Fruit fly (Drosophila melanogaster) whole organism, embryonic: ENCODE results near the gene CG42749.

Experiments used
- Asciz ChIP-seq: fragments of 200-800 bp; sonication (Bioruptor generic); optimal IDR thresholded peaks from 2 replicates; lab custom pipeline; 2017; ENCODE audit warnings: missing biosample characterization, mild to moderate bottlenecking, missing genetic modification characterization, missing genetic modification reagents
- BtbVII ChIP-seq: fragments of 200-800 bp; sonication (Bioruptor generic); optimal IDR thresholded peaks from 3 replicates; lab custom pipeline; 2017; ENCODE audit warnings: missing biosample characterization, mild to moderate bottlenecking, missing genetic modification characterization
- CG10366 ChIP-seq: fragments of 200-800 bp; sonication (Bioruptor generic); IDR thresholded peaks from 2 replicates; pipeline ENCODE4 v1.3.6; 2022; ENCODE audit warnings: missing biosample characterization, missing genetic modification characterization
- CG12219 ChIP-seq: fragments of 200-800 bp; sonication (Bioruptor generic); optimal IDR thresholded peaks from 3 replicates; lab custom pipeline; 2018; ENCODE audit warnings: missing biosample characterization, mild to moderate bottlenecking, missing genetic modification characterization
- CG12659 ChIP-seq: fragments of 200-800 bp; sonication (Bioruptor generic); optimal IDR thresholded peaks from 3 replicates; lab custom pipeline; 2017; ENCODE audit warnings: mild to moderate bottlenecking, missing biosample characterization, missing genetic modification reagents, missing genetic modification characterization
- CG12942 ChIP-seq: fragments of 200-800 bp; sonication (Bioruptor generic); optimal IDR thresholded peaks from 3 replicates; lab custom pipeline; 2016; ENCODE audit warnings: missing biosample characterization, missing genetic modification characterization
- CG13775 ChIP-seq: fragments of 200-800 bp; sonication (Bioruptor generic); optimal IDR thresholded peaks from 3 replicates; lab custom pipeline; 2017; ENCODE audit warnings: missing biosample characterization, mild to moderate bottlenecking, missing genetic modification characterization
- CG16779 ChIP-seq: fragments of 200-800 bp; sonication (Bioruptor generic); IDR thresholded peaks from 2 replicates; pipeline ENCODE4 v1.3.6; 2022; ENCODE audit warnings: missing biosample characterization, missing genetic modification characterization
- CG17186 ChIP-seq: fragments of 200-800 bp; sonication (Bioruptor generic); optimal IDR thresholded peaks from 3 replicates; lab custom pipeline; 2017; ENCODE audit warnings: missing biosample characterization, missing genetic modification reagents, missing genetic modification characterization
- CG17359 ChIP-seq: fragments of 200-800 bp; sonication (Bioruptor generic); optimal IDR thresholded peaks from 3 replicates; lab custom pipeline; 2018; ENCODE audit warnings: missing biosample characterization, mild to moderate bottlenecking, missing genetic modification characterization, moderate library complexity
- CG17385 ChIP-seq: fragments of 200-800 bp; sonication (Bioruptor generic); optimal IDR thresholded peaks from 3 replicates; lab custom pipeline; 2018; ENCODE audit warnings: missing biosample characterization, mild to moderate bottlenecking, missing genetic modification characterization
- CG18011 ChIP-seq: fragments of 200-800 bp; sonication (Bioruptor generic); optimal IDR thresholded peaks from 2 replicates; lab custom pipeline; 2017; ENCODE audit warnings: missing biosample characterization, missing genetic modification characterization, mild to moderate bottlenecking, moderate library complexity, missing genotype
- CG2120 ChIP-seq: fragments of 200-800 bp; sonication (Bioruptor generic); optimal IDR thresholded peaks from 3 replicates; lab custom pipeline; 2016; ENCODE audit warnings: missing biosample characterization, missing genetic modification characterization
- CG34422 ChIP-seq: fragments of 200-800 bp; sonication (Bioruptor generic); IDR thresholded peaks from 3 replicates; pipeline ENCODE4 v1.3.6; 2022; ENCODE audit warnings: missing biosample characterization, missing genetic modification characterization
- CoRest ChIP-seq: fragments of 200-800 bp; sonication (Bioruptor generic); optimal IDR thresholded peaks from 3 replicates; lab custom pipeline; 2018; ENCODE audit warnings: missing biosample characterization, mild to moderate bottlenecking, missing genetic modification characterization, moderate library complexity
- Dp ChIP-seq: fragments of 200-800 bp; sonication (Bioruptor generic); optimal IDR thresholded peaks from 2 replicates; lab custom pipeline; 2018; ENCODE audit warnings: missing biosample characterization, mild to moderate bottlenecking, missing genetic modification characterization, moderate library complexity
- E2f2 ChIP-seq: fragments of 200-800 bp; sonication (Bioruptor generic); IDR thresholded peaks from 2 replicates; pipeline ENCODE4 v1.3.6; 2022; ENCODE audit warnings: missing biosample characterization, missing genetic modification characterization
- HLH54F ChIP-seq: fragments of 200-800 bp; sonication (Bioruptor generic); optimal IDR thresholded peaks from 3 replicates; lab custom pipeline; 2016; ENCODE audit warnings: missing biosample characterization, missing genetic modification characterization
- Hsf ChIP-seq: fragments of 200-800 bp; sonication (Bioruptor generic); optimal IDR thresholded peaks from 3 replicates; lab custom pipeline; 2016; ENCODE audit warnings: missing biosample characterization, missing genetic modification characterization
- MBD-R2 ChIP-seq: fragments of 200-800 bp; sonication (Bioruptor generic); IDR thresholded peaks from 2 replicates; pipeline ENCODE4 v1.3.6; 2022; ENCODE audit warnings: missing biosample characterization, missing genetic modification characterization
- MESR4 ChIP-seq: fragments of 200-800 bp; sonication (Bioruptor generic); optimal IDR thresholded peaks from 2 replicates; lab custom pipeline; 2018; ENCODE audit warnings: missing biosample characterization, mild to moderate bottlenecking, missing genetic modification characterization, moderate library complexity
- Myb ChIP-seq: fragments of 200-800 bp; sonication (Bioruptor generic); optimal IDR thresholded peaks from 2 replicates; lab custom pipeline; 2016; ENCODE audit warnings: missing biosample characterization, missing genetic modification characterization
- Neu2 ChIP-seq: fragments of 200-800 bp; sonication (Bioruptor generic); optimal IDR thresholded peaks from 3 replicates; lab custom pipeline; 2016; ENCODE audit warnings: missing biosample characterization, missing genetic modification characterization, borderline replicate concordance
- Pdp1 ChIP-seq, 2 experiments: fragments of 200-800 bp; sonication (Bioruptor generic); optimal IDR thresholded peaks; 3 replicates each; lab custom pipeline; 2016; ENCODE audit warnings: missing biosample characterization in 2 of 2, missing genetic modification characterization in 2 of 2, mild to moderate bottlenecking in 1 of 2, moderate library complexity in 1 of 2
- Ptx1 ChIP-seq: fragments of 200-800 bp; sonication (Bioruptor generic); IDR thresholded peaks from 2 replicates; pipeline ENCODE4 v1.3.6; 2022; ENCODE audit warnings: missing biosample characterization, missing genetic modification characterization
- Scr ChIP-seq: fragments of 200-800 bp; sonication (Bioruptor generic); IDR thresholded peaks from 2 replicates; pipeline ENCODE4 v1.3.6; 2022; ENCODE audit warnings: missing biosample characterization, missing genetic modification characterization; ENCODE audit not compliant: partially characterized antibody
- Sox102F ChIP-seq: fragments of 200-800 bp; sonication (Bioruptor generic); optimal IDR thresholded peaks from 2 replicates; lab custom pipeline; 2018; ENCODE audit warnings: missing biosample characterization, mild to moderate bottlenecking, missing genetic modification characterization, moderate library complexity
- Trl ChIP-seq, 3 experiments: fragments of >200 bp in 2 of 3; fragments of 200-800 bp in 1 of 3; sonication (Bioruptor generic) in 1 of 3; optimal IDR thresholded peaks; 2 replicates in 1 of 3; 3 replicates in 2 of 3; lab custom pipeline; 2016 to 2017; ENCODE audit warnings: missing biosample characterization in 1 of 3, missing genetic modification characterization in 1 of 3
- Xbp1 ChIP-seq: fragments of 200-800 bp; sonication (Bioruptor generic); optimal IDR thresholded peaks from 3 replicates; lab custom pipeline; 2016; ENCODE audit warnings: missing biosample characterization, mild to moderate bottlenecking, missing genetic modification characterization
- bab2 ChIP-seq: fragments of 200-800 bp; sonication (Bioruptor generic); optimal IDR thresholded peaks from 2 replicates; lab custom pipeline; 2016; ENCODE audit warnings: missing biosample characterization, missing genetic modification characterization
- bbx ChIP-seq: fragments of 200-800 bp; sonication (Bioruptor generic); IDR thresholded peaks from 2 replicates; pipeline ENCODE4 v1.3.6; 2022; ENCODE audit warnings: missing biosample characterization, missing genetic modification characterization; ENCODE audit not compliant: partially characterized antibody
- bsh ChIP-seq, 2 experiments: fragments of 200-800 bp; sonication (Bioruptor generic); optimal IDR thresholded peaks; 2 replicates each; lab custom pipeline; 2017 to 2018; ENCODE audit warnings: mild to moderate bottlenecking in 2 of 2, missing biosample characterization in 2 of 2, missing genetic modification characterization in 2 of 2, moderate library complexity in 1 of 2
- crp ChIP-seq, 2 experiments: fragments of 200-800 bp; sonication (Bioruptor generic); optimal IDR thresholded peaks; 2 replicates in 1 of 2; 3 replicates in 1 of 2; lab custom pipeline; 2017; ENCODE audit warnings: missing biosample characterization in 2 of 2, missing genetic modification characterization in 2 of 2, mild to moderate bottlenecking in 1 of 2, moderate library complexity in 1 of 2
- dmrt11E ChIP-seq: fragments of 200-800 bp; sonication (Bioruptor generic); optimal IDR thresholded peaks from 3 replicates; lab custom pipeline; 2018; ENCODE audit warnings: missing biosample characterization, mild to moderate bottlenecking, missing genetic modification characterization, moderate library complexity
- ewg ChIP-seq: fragments of 200-800 bp; sonication (Bioruptor generic); optimal IDR thresholded peaks from 3 replicates; lab custom pipeline; 2017; ENCODE audit warnings: mild to moderate bottlenecking, missing biosample characterization, missing genetic modification reagents, missing genetic modification characterization
- eyg ChIP-seq: fragments of 200-800 bp; sonication (Bioruptor generic); optimal IDR thresholded peaks from 3 replicates; lab custom pipeline; 2016; ENCODE audit warnings: missing biosample characterization, missing genetic modification characterization
- gfzf ChIP-seq: fragments of 200-800 bp; sonication (Bioruptor generic); optimal IDR thresholded peaks from 2 replicates; lab custom pipeline; 2016; ENCODE audit warnings: missing biosample characterization, mild to moderate bottlenecking, missing genetic modification characterization, moderate library complexity
- gsb ChIP-seq: fragments of 200-800 bp; sonication (Bioruptor generic); IDR thresholded peaks from 2 replicates; pipeline ENCODE4 v1.3.6; 2022; ENCODE audit warnings: missing biosample characterization, missing genetic modification characterization
- gsb-n ChIP-seq: fragments of 200-800 bp; sonication (Bioruptor generic); optimal IDR thresholded peaks from 3 replicates; lab custom pipeline; 2018; ENCODE audit warnings: missing biosample characterization, mild to moderate bottlenecking, missing genetic modification characterization
- hb ChIP-seq: fragments of 200-800 bp; sonication (Bioruptor generic); IDR thresholded peaks from 3 replicates; pipeline ENCODE4 v1.3.6; 2022; ENCODE audit warnings: missing biosample characterization, missing genetic modification characterization; ENCODE audit not compliant: partially characterized antibody
- her ChIP-seq: fragments of 200-800 bp; sonication (Bioruptor generic); optimal IDR thresholded peaks from 2 replicates; lab custom pipeline; 2016; ENCODE audit warnings: missing biosample characterization, missing genetic modification characterization
- lola ChIP-seq, 3 experiments: fragments of >200 bp in 2 of 3; fragments of 200-800 bp in 1 of 3; sonication (Bioruptor generic) in 1 of 3; optimal IDR thresholded peaks; 2 replicates each; lab custom pipeline; 2017 to 2019; ENCODE audit warnings: missing biosample characterization in 3 of 3, missing genetic modification characterization in 3 of 3, mild to moderate bottlenecking in 1 of 3, moderate library complexity in 1 of 3
- psq ChIP-seq: fragments of 200-800 bp; sonication (Bioruptor generic); optimal IDR thresholded peaks from 2 replicates; lab custom pipeline; 2017; ENCODE audit warnings: missing biosample characterization, missing genetic modification characterization
- shn ChIP-seq: fragments of 200-800 bp; sonication (Bioruptor generic); optimal IDR thresholded peaks from 3 replicates; lab custom pipeline; 2016; ENCODE audit warnings: missing biosample characterization, missing genetic modification characterization
- sqz ChIP-seq: fragments of 200-800 bp; sonication (Bioruptor generic); optimal IDR thresholded peaks from 3 replicates; lab custom pipeline; 2018; ENCODE audit warnings: missing biosample characterization, mild to moderate bottlenecking, missing genetic modification characterization
- tio ChIP-seq: fragments of 200-800 bp; sonication (Bioruptor generic); optimal IDR thresholded peaks from 2 replicates; lab custom pipeline; 2017; ENCODE audit warnings: missing biosample characterization, missing genetic modification characterization, inconsistent platforms
- tll ChIP-seq, 2 experiments: fragments of 200-800 bp in 1 of 2; fragments of >200 bp in 1 of 2; sonication (Bioruptor generic) in 1 of 2; optimal IDR thresholded peaks; 2 replicates each; lab custom pipeline; 2017 to 2019; ENCODE audit warnings: missing biosample characterization in 2 of 2, missing genetic modification characterization in 2 of 2, mild to moderate bottlenecking in 1 of 2, moderate library complexity in 1 of 2
- tup ChIP-seq: fragments of 200-800 bp; sonication (Bioruptor generic); optimal IDR thresholded peaks from 2 replicates; lab custom pipeline; 2016; ENCODE audit warnings: missing biosample characterization, mild to moderate bottlenecking, missing genetic modification characterization, moderate library complexity

The CG42749 gene

DNA sequence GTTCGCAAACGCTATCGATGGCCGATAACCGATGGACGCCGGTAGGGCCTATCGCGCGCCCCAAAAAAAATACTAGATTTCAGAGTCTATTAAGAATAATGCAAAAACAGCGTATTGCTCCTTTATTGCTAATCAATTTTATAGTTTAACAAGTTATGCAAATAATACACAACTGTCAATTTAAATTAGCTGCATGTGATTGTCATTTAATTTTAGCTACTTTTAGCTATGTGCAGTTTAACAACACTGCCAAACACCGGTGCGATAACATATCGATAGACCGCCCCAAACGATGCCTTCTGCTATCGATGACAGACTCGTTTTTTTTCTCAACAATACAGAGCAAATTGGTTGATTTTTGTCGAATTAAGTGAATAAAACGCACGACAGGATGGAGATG, 13.1 kb downstream of the CG42749 start, which contains the start of the genes Cdk7 and snf (continued):
- TF ChIP-seq CG13775 (GFP tag; lab: Kevin White, UChicago) (peak; percentile 43), CG17385 (no peak), her (peak; percentile 42), tio (GFP tag; lab: Kevin White, UChicago) (no peak), CG18011 (GFP tag; lab: Kevin White, UChicago) (peak; percentile 5), CG10366 (GFP tag; lab: Robert Waterston, UW) (0 out of 2 replicates have a peak, but pooled peaks have one; percentile 11), CoRest (peak; percentile 40), Scr (GFP tag; lab: Robert Waterston, UW) (peak; percentile 87), Ptx1 (GFP tag; lab: Robert Waterston, UW) (peak; percentile 36; the same call in 1 of the 2 replicates), CG34422 (GFP tag; lab: Robert Waterston, UW) (0 out of 3 replicates have a peak, but pooled peaks have one; percentile 67), dmrt11E (tag; lab: Kevin White, UChicago) (peak; percentile 21), gfzf (peak; percentile 57), MBD-R2 (peak; percentile 68), CG2120 (GFP tag; lab: Kevin White, UChicago) (peak; percentile 63), hb (peak; percentile 92), tup (GFP tag; lab: Kevin White, UChicago) (no peak), Asciz (GFP tag; lab: Kevin White, UChicago) (no peak), CG17359 (tag; lab: Kevin White, UChicago) (peak; percentile 3), Sox102F (GFP tag; lab: Kevin White, UChicago) (peak; percentile 16), bbx (peak; percentile 67), bab2 (GFP tag; lab: Kevin White, UChicago) (peak; percentile 57), sqz (GFP tag; lab: Kevin White, UChicago) (peak; percentile 78), gsb (GFP tag; lab: Robert Waterston, UW) (no peak), BtbVII (no peak), Xbp1 (GFP tag; lab: Kevin White, UChicago) (peak; percentile 56), MESR4 (no peak), CG12659 (peak; percentile 66), ewg (GFP tag; lab: Kevin White, UChicago) (peak; percentile 24), Myb (GFP tag; lab: Kevin White, UChicago) (peak; percentile 70), CG12942 (GFP tag; lab: Kevin White, UChicago) (peak; percentile 24), psq (no peak), Hsf (GFP tag; lab: Kevin White, UChicago) (peak; percentile 70), Neu2 (GFP tag; lab: Kevin White, UChicago) (no peak), E2f2 (GFP tag; lab: Robert Waterston, UW) (peak; percentile 77), HLH54F (GFP tag; lab: Kevin White, UChicago) (peak; percentile 47), lola (GFP tag; optimal IDR thresholded peaks at IDR 0.05; lab: Kevin White, UChicago) (no peak), CG12219 (GFP tag; lab: Kevin White, UChicago) (no peak), crp (GFP tag; optimal IDR thresholded peaks at IDR 0.05; lab: Kevin White, UChicago) (peak in 1 of 2 experiments; percentile 5), shn (peak; percentile 43), Pdp1 (GFP tag; optimal IDR thresholded peaks at IDR 0.05; lab: Kevin White, UChicago) (peak in 1 of 2 experiments; percentile 22), CG16779 (no peak), Dp (GFP tag; lab: Kevin White, UChicago) (peak; percentile 68), eyg (GFP tag; lab: Kevin White, UChicago) (no peak), tll (GFP tag; optimal IDR thresholded peaks at IDR 0.05; lab: Kevin White, UChicago) (no peak), gsb-n (tag; lab: Kevin White, UChicago) (no peak), CG17186 (GFP tag; lab: Kevin White, UChicago) (peak; percentile 96), Trl (optimal IDR thresholded peaks at IDR 0.05; lab: Kevin White, UChicago) (no peak), Trl (GFP tag; optimal IDR thresholded peaks at IDR 0.05; lab: Kevin White, UChicago) (peak; percentile 41), bsh (GFP tag; optimal IDR thresholded peaks at IDR 0.05; lab: Kevin White, UChicago) (peak in 1 of 2 experiments; percentile 2)
